Fruit fly (Drosophila melanogaster): ENCODE data around the gene CG32564.

DNA sequence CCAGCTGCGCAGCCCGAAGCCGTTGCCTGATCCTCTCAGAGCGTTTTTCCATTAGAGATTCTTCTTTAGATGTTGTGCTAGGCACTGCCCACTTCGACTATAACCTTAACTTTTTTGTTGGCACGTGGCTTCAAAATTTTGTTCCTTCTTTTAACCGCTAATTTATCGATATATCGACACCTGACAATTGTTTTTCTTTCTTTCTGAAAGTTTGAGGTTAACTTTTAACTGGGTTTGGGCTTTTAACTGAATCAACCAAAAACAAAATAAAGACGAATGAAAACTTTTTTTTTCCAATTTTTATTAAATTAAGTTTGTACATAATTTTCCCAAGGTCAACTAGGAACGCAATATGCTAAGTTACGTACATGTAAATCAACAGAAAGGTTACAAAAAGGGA is 40.7 kb downstream of the CG32564 start, which contains the start of gene CG42854:
- TF ChIP-seq pan (optimal IDR thresholded peaks at IDR 0.05) (no peak), CG8478 (optimal IDR thresholded peaks at IDR 0.05) (no peak), psq (optimal IDR thresholded peaks at IDR 0.05) (no peak), Dll (optimal IDR thresholded peaks at IDR 0.05) (no peak), usp (GFP tag; optimal IDR thresholded peaks at IDR 0.05) (no peak), EcR (GFP tag; optimal IDR thresholded peaks at IDR 0.05) (no peak)
